Worm (Caenorhabditis elegans) whole organism, L3 larva: ENCODE data around the gene srbc-39.

Experiments used
- elt-3 ChIP-seq, 3 experiments: fragments of 150-350 bp in 1 of 3; sonication (generic microtip) in 2 of 3; optimal IDR thresholded peaks; 2 replicates in 2 of 3; 4 replicates in 1 of 3; lab custom pipeline; 2014 to 2017; ENCODE audit warnings: missing biosample characterization in 3 of 3, missing genetic modification characterization in 3 of 3
- jun-1 ChIP-seq: fragments of 150-350 bp; optimal IDR thresholded peaks from 2 replicates; lab custom pipeline; 2014; ENCODE audit warnings: missing biosample characterization, missing genetic modification reagents, missing genetic modification characterization
- lin-39 ChIP-seq: fragments of 150-350 bp; optimal IDR thresholded peaks from 2 replicates; lab custom pipeline; 2018; ENCODE audit warnings: missing biosample characterization, missing genetic modification reagents, missing genetic modification characterization
- nhr-237 ChIP-seq: fragments of 150-350 bp; optimal IDR thresholded peaks from 2 replicates; lab custom pipeline; 2014; ENCODE audit warnings: missing biosample characterization, missing genetic modification characterization
- nhr-76 ChIP-seq: fragments of 150-350 bp; sonication (generic microtip); optimal IDR thresholded peaks from 5 replicates; lab custom pipeline; 2014; ENCODE audit warnings: missing biosample characterization, missing genetic modification characterization
- nhr-77 ChIP-seq: fragments of 150-350 bp; optimal IDR thresholded peaks from 2 replicates; lab custom pipeline; 2014; ENCODE audit warnings: missing biosample characterization, missing genetic modification characterization
- sea-2 ChIP-seq: fragments of 150-350 bp; sonication (generic microtip); optimal IDR thresholded peaks from 4 replicates; lab custom pipeline; 2014; ENCODE audit warnings: missing biosample characterization, missing genetic modification reagents, missing genetic modification characterization
- snpc-4 ChIP-seq: fragments of 150-350 bp; optimal IDR thresholded peaks from 2 replicates; lab custom pipeline; 2014; ENCODE audit warnings: missing biosample characterization, missing genetic modification characterization
- unc-62 ChIP-seq: fragments of 150-350 bp; sonication (generic microtip); optimal IDR thresholded peaks from 4 replicates; lab custom pipeline; 2014; ENCODE audit warnings: missing biosample characterization, missing genetic modification reagents, missing genetic modification characterization
- zag-1 ChIP-seq: fragments of 150-350 bp; optimal IDR thresholded peaks from 2 replicates; lab custom pipeline; 2014; ENCODE audit warnings: missing biosample characterization, missing genetic modification characterization

DNA sequence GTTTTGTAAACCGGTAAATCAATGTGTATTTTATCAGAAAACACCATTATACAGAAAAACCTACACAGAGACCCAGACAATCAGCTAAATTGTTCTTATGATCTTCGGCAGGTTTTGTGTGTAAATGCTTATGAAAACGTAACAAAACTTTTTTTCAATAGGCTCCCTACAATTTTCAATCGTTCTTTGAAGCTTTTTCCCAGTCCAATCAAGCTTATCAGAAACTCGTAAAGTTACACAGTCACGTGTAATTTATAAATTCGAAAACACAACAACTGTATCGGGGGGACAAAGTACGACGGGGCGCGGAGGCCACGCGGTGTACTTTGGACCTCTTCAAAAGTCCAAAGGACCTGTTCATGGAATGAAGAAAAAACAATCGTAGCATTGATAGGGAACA, 21.3 kb downstream of the srbc-39 start:
- TF ChIP-seq nhr-237 (tag; lab: Kevin White, UChicago) (no peak), elt-3 (tag; optimal IDR thresholded peaks at IDR 0.05; lab: Kevin White, UChicago) (no peak), lin-39 (tag; lab: Kevin White, UChicago) (no peak), zag-1 (tag; lab: Kevin White, UChicago) (no peak), nhr-76 (tag; lab: Kevin White, UChicago) (no peak), nhr-77 (tag; lab: Kevin White, UChicago) (no peak), unc-62 (GFP tag; lab: Kevin White, UChicago) (no peak), jun-1 (tag; lab: Kevin White, UChicago) (peak; percentile 67), snpc-4 (tag; lab: Kevin White, UChicago) (no peak), sea-2 (GFP tag; lab: Kevin White, UChicago) (no peak)
